Worm (Caenorhabditis elegans): ENCODE data around the gene acs-6.

- TF ChIP-seq hlh-12 (tag; optimal IDR thresholded peaks at IDR 0.05) (no peak), cebp-1 (GFP tag; IDR thresholded peaks at IDR 0.05) (no peak), cebp-1 (tag; optimal IDR thresholded peaks at IDR 0.05) (no peak), nhr-80 (tag; optimal IDR thresholded peaks at IDR 0.05) (no peak), pha-4 (tag; optimal IDR thresholded peaks at IDR 0.05) (no peak), ceh-100 (GFP tag; IDR thresholded peaks at IDR 0.05) (no peak), hlh-26 (GFP tag; conservative IDR thresholded peaks at IDR 0.05) (no peak), him-1 (tag; optimal IDR thresholded peaks at IDR 0.05) (peak; percentile 28), madf-10 (tag; optimal IDR thresholded peaks at IDR 0.05) (no peak), sdz-38 (tag; optimal IDR thresholded peaks at IDR 0.05) (no peak), F23B12.7 (tag; optimal IDR thresholded peaks at IDR 0.05; ENCODE audit: insufficient read depth) (no peak), ceh-40 (GFP tag; IDR thresholded peaks at IDR 0.05) (no peak), unc-62 (GFP tag; optimal IDR thresholded peaks at IDR 0.05) (no peak), snpc-3.4 (tag; optimal IDR thresholded peaks at IDR 0.05) (no peak)
Observed at ce11 chrII:7056328-7056727, 5.5 kb upstream of the acs-6 start.
